Worm (Caenorhabditis elegans) whole organism, midembryonic: ENCODE measurements around the gene F35E12.6.

Experiments used
- T22C8.4 ChIP-seq: fragments of 200-800 bp; sonication (Bioruptor generic); IDR thresholded peaks from 2 replicates; pipeline ENCODE4 v1.3.6; 2022; ENCODE audit warnings: missing genetic modification characterization, missing compliant biosample characterization
- cog-1 ChIP-seq: sonication (generic microtip); optimal IDR thresholded peaks from 2 replicates; lab custom pipeline; 2016; ENCODE audit warnings: missing genetic modification characterization, missing compliant biosample characterization
- flt-1 ChIP-seq: fragments of 200-800 bp; sonication (Bioruptor generic); IDR thresholded peaks from 2 replicates; pipeline ENCODE4 v1.3.6; 2022; ENCODE audit warnings: missing genetic modification characterization, missing compliant biosample characterization
- med-1 ChIP-seq: sonication (generic microtip); optimal IDR thresholded peaks from 2 replicates; lab custom pipeline; 2017; ENCODE audit warnings: missing genetic modification characterization, mild to moderate bottlenecking, missing compliant biosample characterization, antibody characterized with exemption, missing genetic modification reagents; ENCODE audit not compliant: insufficient read depth
- ref-1 ChIP-seq: fragments of 200-800 bp; sonication (Bioruptor generic); conservative IDR thresholded peaks from 2 replicates; pipeline ENCODE4 v1.3.6; 2022; ENCODE audit warnings: missing genetic modification reagents, missing genetic modification characterization, missing compliant biosample characterization
- tab-1 ChIP-seq: fragments of 200-800 bp; sonication (Bioruptor generic); IDR thresholded peaks from 2 replicates; pipeline ENCODE4 v1.3.6; 2022; ENCODE audit warnings: missing genetic modification characterization, missing compliant biosample characterization
- ztf-23 ChIP-seq: fragments of 200-800 bp; sonication (Bioruptor generic); IDR thresholded peaks from 2 replicates; pipeline ENCODE4 v1.3.6; 2022; ENCODE audit warnings: missing genetic modification reagents, missing genetic modification characterization, missing compliant biosample characterization

DNA sequence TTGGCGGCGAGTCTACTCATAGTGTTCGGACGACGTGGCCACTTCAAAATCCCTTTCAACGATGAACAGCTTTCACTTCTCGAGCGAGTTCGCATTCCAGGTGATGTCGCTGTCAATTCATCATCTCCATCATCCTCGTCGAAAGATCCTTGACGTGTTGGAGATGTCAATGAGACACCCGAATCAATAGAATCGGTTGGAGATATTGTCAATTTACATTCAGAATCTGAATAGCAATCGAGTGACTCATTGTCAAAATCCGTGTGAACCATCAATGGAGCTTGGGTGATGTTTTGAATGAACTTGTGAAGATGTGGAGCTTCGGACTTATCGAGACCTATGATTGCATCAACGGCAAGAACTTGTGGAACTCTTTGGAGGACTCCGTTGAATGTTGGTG is 49.7 kb upstream of the F35E12.6 start:
- no peak for TF ChIP-seq ztf-23 (GFP tag; lab: Robert Waterston, UW)
- no peak for TF ChIP-seq med-1 (GFP tag; lab: Kevin White, UChicago)
- TF ChIP-seq tab-1 = no peak
- no peak for TF ChIP-seq cog-1 (tag; lab: Kevin White, UChicago)
- TF ChIP-seq T22C8.4 (GFP tag; lab: Robert Waterston, UW) = no peak
- no peak for TF ChIP-seq ref-1 (GFP tag; lab: Robert Waterston, UW)
- no peak for TF ChIP-seq flt-1 (GFP tag; lab: Robert Waterston, UW)
